Worm (Caenorhabditis elegans): ENCODE results near the gene nspf-3.

nspf-3 gene

ce11 chrII:2730647-2731046 is 40.7 kb upstream of the nspf-3 start:
- TF ChIP-seq sea-1 (GFP tag; conservative IDR thresholded peaks at IDR 0.05): no peak
- TF ChIP-seq hmbx-1 (tag; optimal IDR thresholded peaks at IDR 0.05): no peak
- TF ChIP-seq flt-1 (GFP tag; IDR thresholded peaks at IDR 0.05): no peak
- no peak for TF ChIP-seq ceh-13 (GFP tag; optimal IDR thresholded peaks at IDR 0.05)
- TF ChIP-seq F13C5.2 (tag; optimal IDR thresholded peaks at IDR 0.05): no peak
- no peak for TF ChIP-seq tra-4 (tag; optimal IDR thresholded peaks at IDR 0.05)
- no peak for TF ChIP-seq aly-1 (tag; optimal IDR thresholded peaks at IDR 0.05)

- no peak for TF ChIP-seq aly-1 (tag; optimal IDR thresholded peaks at IDR 0.05)
- no peak for TF ChIP-seq B0310.2 (tag; optimal IDR thresholded peaks at IDR 0.05)
- no peak for TF ChIP-seq scrt-1 (GFP tag; IDR thresholded peaks at IDR 0.05)
- TF ChIP-seq F13C5.2 (tag; optimal IDR thresholded peaks at IDR 0.05): no peak
- TF ChIP-seq pes-1 (GFP tag; IDR thresholded peaks at IDR 0.05): no peak
- no peak for TF ChIP-seq ceh-36 (tag; optimal IDR thresholded peaks at IDR 0.05)
- TF ChIP-seq flt-1 (GFP tag; IDR thresholded peaks at IDR 0.05): no peak
- TF ChIP-seq tbx-37 (GFP tag; conservative IDR thresholded peaks at IDR 0.05): no peak
- no peak for TF ChIP-seq hnd-1 (tag; optimal IDR thresholded peaks at IDR 0.05)
- no peak for TF ChIP-seq hmbx-1 (tag; optimal IDR thresholded peaks at IDR 0.05)
- TF ChIP-seq ets-7 (tag; optimal IDR thresholded peaks at IDR 0.05): no peak
- no peak for TF ChIP-seq ama-1 (optimal IDR thresholded peaks at IDR 0.05)
- no peak for TF ChIP-seq hmg-4 (GFP tag; optimal IDR thresholded peaks at IDR 0.05)
- no peak for TF ChIP-seq sea-1 (GFP tag; conservative IDR thresholded peaks at IDR 0.05)
Measured at ce11 chrII:2726774-2727173, 36.8 kb upstream of the nspf-3 start.

ce11 chrII:2725561-2725960 is 35.6 kb upstream of the nspf-3 start, which contains the start of the genes T05A8.11 and nep-2:
T05A8.11 (minus strand) TSS chrII:2725661.
nep-2 (minus strand) TSS chrII:2725752.
- TF ChIP-seq F13C5.2 (tag; optimal IDR thresholded peaks at IDR 0.05): no peak
- no peak for TF ChIP-seq hmbx-1 (tag; optimal IDR thresholded peaks at IDR 0.05)
- TF ChIP-seq tra-4 (tag; optimal IDR thresholded peaks at IDR 0.05): no peak
- no peak for TF ChIP-seq B0310.2 (tag; optimal IDR thresholded peaks at IDR 0.05)
- no peak for TF ChIP-seq tbx-11 (GFP tag; IDR thresholded peaks at IDR 0.05)
- TF ChIP-seq ceh-36 (tag; optimal IDR thresholded peaks at IDR 0.05): no peak

- no peak for TF ChIP-seq hmg-4 (GFP tag; optimal IDR thresholded peaks at IDR 0.05)
- TF ChIP-seq pes-1 (GFP tag; IDR thresholded peaks at IDR 0.05): no peak
- TF ChIP-seq tbx-11 (GFP tag; IDR thresholded peaks at IDR 0.05): no peak
- no peak for TF ChIP-seq tbx-37 (GFP tag; conservative IDR thresholded peaks at IDR 0.05)
- no peak for TF ChIP-seq F13C5.2 (tag; optimal IDR thresholded peaks at IDR 0.05)
- no peak for TF ChIP-seq hmbx-1 (tag; optimal IDR thresholded peaks at IDR 0.05)
- TF ChIP-seq scrt-1 (GFP tag; IDR thresholded peaks at IDR 0.05): no peak
- TF ChIP-seq hnd-1 (tag; optimal IDR thresholded peaks at IDR 0.05): no peak
- no peak for TF ChIP-seq B0310.2 (tag; optimal IDR thresholded peaks at IDR 0.05)
- TF ChIP-seq ceh-13 (GFP tag; optimal IDR thresholded peaks at IDR 0.05): no peak
- no peak for TF ChIP-seq ets-7 (tag; optimal IDR thresholded peaks at IDR 0.05)
- TF ChIP-seq sea-1 (GFP tag; conservative IDR thresholded peaks at IDR 0.05): no peak
- TF ChIP-seq ama-1 (optimal IDR thresholded peaks at IDR 0.05): no peak
- no peak for TF ChIP-seq ceh-36 (tag; optimal IDR thresholded peaks at IDR 0.05)
Measured at ce11 chrII:2721992-2722391, 32.0 kb upstream of the nspf-3 start.

- no peak for TF ChIP-seq ets-7 (tag; optimal IDR thresholded peaks at IDR 0.05)
- TF ChIP-seq tbx-11 (GFP tag; IDR thresholded peaks at IDR 0.05): no peak
- no peak for TF ChIP-seq aly-1 (tag; optimal IDR thresholded peaks at IDR 0.05)
- no peak for TF ChIP-seq ama-1 (optimal IDR thresholded peaks at IDR 0.05)
- TF ChIP-seq hmg-4 (GFP tag; optimal IDR thresholded peaks at IDR 0.05): no peak
- no peak for TF ChIP-seq sea-1 (GFP tag; conservative IDR thresholded peaks at IDR 0.05)
- no peak for TF ChIP-seq ceh-13 (GFP tag; optimal IDR thresholded peaks at IDR 0.05)
- TF ChIP-seq hnd-1 (tag; optimal IDR thresholded peaks at IDR 0.05): no peak
Measured at ce11 chrII:2719212-2719611, 29.2 kb upstream of the nspf-3 start.

- no peak for TF ChIP-seq ceh-13 (GFP tag; optimal IDR thresholded peaks at IDR 0.05)
- no peak for TF ChIP-seq tbx-11 (GFP tag; IDR thresholded peaks at IDR 0.05)
- no peak for TF ChIP-seq tra-4 (tag; optimal IDR thresholded peaks at IDR 0.05)
- no peak for TF ChIP-seq scrt-1 (GFP tag; IDR thresholded peaks at IDR 0.05)
- no peak for TF ChIP-seq aly-1 (tag; optimal IDR thresholded peaks at IDR 0.05)
- TF ChIP-seq tbx-37 (GFP tag; conservative IDR thresholded peaks at IDR 0.05): no peak
- TF ChIP-seq hmg-4 (GFP tag; optimal IDR thresholded peaks at IDR 0.05): no peak
- TF ChIP-seq hmbx-1 (tag; optimal IDR thresholded peaks at IDR 0.05): no peak
- no peak for TF ChIP-seq F13C5.2 (tag; optimal IDR thresholded peaks at IDR 0.05)
- no peak for TF ChIP-seq ceh-36 (tag; optimal IDR thresholded peaks at IDR 0.05)
- TF ChIP-seq ets-7 (tag; optimal IDR thresholded peaks at IDR 0.05): no peak
- TF ChIP-seq sea-1 (GFP tag; conservative IDR thresholded peaks at IDR 0.05): no peak
- TF ChIP-seq flt-1 (GFP tag; IDR thresholded peaks at IDR 0.05): no peak
- TF ChIP-seq B0310.2 (tag; optimal IDR thresholded peaks at IDR 0.05): no peak
- TF ChIP-seq pes-1 (GFP tag; IDR thresholded peaks at IDR 0.05): no peak
- TF ChIP-seq hnd-1 (tag; optimal IDR thresholded peaks at IDR 0.05): no peak
Measured at ce11 chrII:2717335-2717734, 27.4 kb upstream of the nspf-3 start, which contains the start of gene T05A8.3. T05A8.3 (minus strand) TSS chrII:2717435.

ce11 chrII:2710919-2711318 is 20.9 kb upstream of the nspf-3 start, which contains the start of gene T05A8.2:
T05A8.2 (minus strand) TSS chrII:2711019.
- TF ChIP-seq aly-1 (tag; optimal IDR thresholded peaks at IDR 0.05) (no peak), ets-7 (tag; optimal IDR thresholded peaks at IDR 0.05) (no peak), tbx-37 (GFP tag; conservative IDR thresholded peaks at IDR 0.05) (no peak), F13C5.2 (tag; optimal IDR thresholded peaks at IDR 0.05) (no peak), hnd-1 (tag; optimal IDR thresholded peaks at IDR 0.05) (no peak), hmg-4 (GFP tag; optimal IDR thresholded peaks at IDR 0.05) (no peak), pes-1 (GFP tag; IDR thresholded peaks at IDR 0.05) (no peak), sea-1 (GFP tag; conservative IDR thresholded peaks at IDR 0.05) (no peak), ceh-13 (GFP tag; optimal IDR thresholded peaks at IDR 0.05) (no peak), ceh-36 (tag; optimal IDR thresholded peaks at IDR 0.05) (no peak), tra-4 (tag; optimal IDR thresholded peaks at IDR 0.05) (no peak), flt-1 (GFP tag; IDR thresholded peaks at IDR 0.05) (no peak), ama-1 (optimal IDR thresholded peaks at IDR 0.05) (no peak)

ce11 chrII:2709942-2710341 is 20.0 kb upstream of the nspf-3 start, which contains the start of gene T05A8.1:
T05A8.1 (minus strand) TSS chrII:2710042.
- TF ChIP-seq ceh-13 (GFP tag; optimal IDR thresholded peaks at IDR 0.05) (no peak), hmg-4 (GFP tag; optimal IDR thresholded peaks at IDR 0.05) (no peak), hmbx-1 (tag; optimal IDR thresholded peaks at IDR 0.05) (no peak), tbx-37 (GFP tag; conservative IDR thresholded peaks at IDR 0.05) (no peak), ceh-36 (tag; optimal IDR thresholded peaks at IDR 0.05) (no peak), F13C5.2 (tag; optimal IDR thresholded peaks at IDR 0.05) (no peak), B0310.2 (tag; optimal IDR thresholded peaks at IDR 0.05) (no peak), tbx-11 (GFP tag; IDR thresholded peaks at IDR 0.05) (no peak), pes-1 (GFP tag; IDR thresholded peaks at IDR 0.05) (no peak)
